Fruit fly (Drosophila melanogaster) whole organism, embryonic: ENCODE measurements around the gene CG17778.
A peak's percentile ranks its signal among the peaks of the same experiment; 100 is the strongest.

Source experiments
- Bdp1 ChIP-seq: fragments of 200-800 bp; sonication (Bioruptor generic); optimal IDR thresholded peaks from 3 replicates; lab custom pipeline; 2016; ENCODE audit warnings: missing biosample characterization, missing genetic modification characterization
- CG10147 ChIP-seq: fragments of 200-800 bp; sonication (Bioruptor generic); optimal IDR thresholded peaks from 2 replicates; lab custom pipeline; 2019; ENCODE audit warnings: missing biosample characterization, mild to moderate bottlenecking, missing genetic modification characterization, moderate library complexity
- CG11696 ChIP-seq: fragments of 200-800 bp; sonication (Bioruptor generic); IDR thresholded peaks from 2 replicates; pipeline ENCODE4 v1.3.6; 2022; ENCODE audit warnings: missing biosample characterization, missing genetic modification characterization
- CG11723 ChIP-seq: fragments of 200-800 bp; sonication (Bioruptor generic); optimal IDR thresholded peaks from 2 replicates; lab custom pipeline; 2017; ENCODE audit warnings: missing biosample characterization, mild to moderate bottlenecking, missing genetic modification characterization
- CG12155 ChIP-seq: fragments of 200-800 bp; sonication (Bioruptor generic); optimal IDR thresholded peaks from 3 replicates; lab custom pipeline; 2016; ENCODE audit warnings: missing biosample characterization, missing genetic modification characterization
- CG12744 ChIP-seq: fragments of 200-800 bp; sonication (Bioruptor generic); optimal IDR thresholded peaks from 2 replicates; lab custom pipeline; 2016; ENCODE audit warnings: missing biosample characterization, missing genetic modification characterization
- CG13296 ChIP-seq: fragments of 200-800 bp; sonication (Bioruptor generic); optimal IDR thresholded peaks from 3 replicates; lab custom pipeline; 2018; ENCODE audit warnings: missing biosample characterization, mild to moderate bottlenecking, missing genetic modification characterization
- CG14014 ChIP-seq: fragments of 200-800 bp; sonication (Bioruptor generic); IDR thresholded peaks from 2 replicates; pipeline ENCODE4 v1.3.6; 2022; ENCODE audit warnings: missing biosample characterization, missing genetic modification characterization
- CG1792 ChIP-seq: fragments of 200-800 bp; sonication (Bioruptor generic); optimal IDR thresholded peaks from 2 replicates; lab custom pipeline; 2016; ENCODE audit warnings: missing biosample characterization, missing genetic modification characterization
- CG2712 ChIP-seq: fragments of 200-800 bp; optimal IDR thresholded peaks from 3 replicates; lab custom pipeline; 2019; ENCODE audit warnings: missing biosample characterization, mild to moderate bottlenecking, missing genetic modification characterization, moderate library complexity
- CG30020 ChIP-seq: fragments of 200-800 bp; optimal IDR thresholded peaks from 2 replicates; lab custom pipeline; 2019; ENCODE audit warnings: missing biosample characterization, mild to moderate bottlenecking, missing genetic modification characterization, moderate library complexity
- CG31441 ChIP-seq: fragments of 200-800 bp; sonication (Bioruptor generic); IDR thresholded peaks from 2 replicates; pipeline ENCODE4 v1.3.6; 2022; ENCODE audit warnings: missing biosample characterization, missing genetic modification characterization
- CG43689 ChIP-seq: fragments of 200-800 bp; sonication (Bioruptor generic); IDR thresholded peaks from 2 replicates; pipeline ENCODE4 v1.3.6; 2022; ENCODE audit warnings: missing biosample characterization, missing genetic modification characterization
- CG4617 ChIP-seq: fragments of 200-800 bp; sonication (Bioruptor generic); optimal IDR thresholded peaks from 3 replicates; lab custom pipeline; 2016; ENCODE audit warnings: missing biosample characterization, missing genetic modification characterization, borderline replicate concordance
- CG4854 ChIP-seq: fragments of 200-800 bp; sonication (Bioruptor generic); optimal IDR thresholded peaks from 2 replicates; lab custom pipeline; 2016; ENCODE audit warnings: missing biosample characterization, missing genetic modification characterization, inconsistent platforms
- CG6683 ChIP-seq: fragments of 200-800 bp; sonication (Bioruptor generic); optimal IDR thresholded peaks from 2 replicates; lab custom pipeline; 2017; ENCODE audit warnings: missing biosample characterization, mild to moderate bottlenecking, missing genetic modification characterization, missing genetic modification reagents
- CG6791 ChIP-seq: fragments of 200-800 bp; sonication (Bioruptor generic); IDR thresholded peaks from 3 replicates; pipeline ENCODE4 v1.3.6; 2022; ENCODE audit warnings: missing biosample characterization, missing genetic modification characterization; ENCODE audit not compliant: partially characterized antibody
- CG8924 ChIP-seq: fragments of 200-800 bp; optimal IDR thresholded peaks from 3 replicates; lab custom pipeline; 2019; ENCODE audit warnings: missing biosample characterization, mild to moderate bottlenecking, missing genetic modification characterization, moderate library complexity
- CG9609 ChIP-seq: fragments of 200-800 bp; sonication (Bioruptor generic); optimal IDR thresholded peaks from 3 replicates; lab custom pipeline; 2016; ENCODE audit warnings: missing biosample characterization, missing genetic modification characterization
- CG9817 ChIP-seq: fragments of 200-800 bp; sonication (Bioruptor generic); optimal IDR thresholded peaks from 2 replicates; lab custom pipeline; 2018; ENCODE audit warnings: missing biosample characterization, mild to moderate bottlenecking, missing genetic modification characterization, moderate library complexity
- CrebB ChIP-seq: fragments of 200-800 bp; sonication (Bioruptor generic); optimal IDR thresholded peaks from 3 replicates; lab custom pipeline; 2018; ENCODE audit warnings: missing biosample characterization, mild to moderate bottlenecking, missing genetic modification characterization
- Dad ChIP-seq: fragments of 200-800 bp; sonication (Bioruptor generic); optimal IDR thresholded peaks from 3 replicates; lab custom pipeline; 2016; ENCODE audit warnings: missing biosample characterization, missing genetic modification characterization
- Dek ChIP-seq: fragments of 200-800 bp; sonication (Bioruptor generic); optimal IDR thresholded peaks from 3 replicates; lab custom pipeline; 2019; ENCODE audit warnings: missing biosample characterization, mild to moderate bottlenecking, missing genetic modification characterization, moderate library complexity
- Eip74EF ChIP-seq, 2 experiments: fragments of 200-800 bp in 1 of 2; fragments of >200 bp in 1 of 2; sonication (Bioruptor generic) in 1 of 2; optimal IDR thresholded peaks; 2 replicates each; lab custom pipeline; 2017 to 2019; ENCODE audit warnings: missing biosample characterization in 2 of 2, missing genetic modification characterization in 2 of 2, mild to moderate bottlenecking in 1 of 2, moderate library complexity in 1 of 2
- Elba2 ChIP-seq: fragments of 200-800 bp; sonication (Bioruptor generic); optimal IDR thresholded peaks from 3 replicates; lab custom pipeline; 2016; ENCODE audit warnings: missing biosample characterization, missing genetic modification characterization
- HLHmδ ChIP-seq: fragments of 200-800 bp; sonication (Bioruptor generic); optimal IDR thresholded peaks from 2 replicates; lab custom pipeline; 2018; ENCODE audit warnings: missing biosample characterization, mild to moderate bottlenecking, missing genetic modification characterization, moderate library complexity
- Hand ChIP-seq: fragments of 200-800 bp; sonication (Bioruptor generic); optimal IDR thresholded peaks from 2 replicates; lab custom pipeline; 2017; ENCODE audit warnings: mild to moderate bottlenecking, missing biosample characterization, missing genetic modification reagents, missing genetic modification characterization
- Hmr ChIP-seq: fragments of 200-800 bp; sonication (Bioruptor generic); optimal IDR thresholded peaks from 3 replicates; lab custom pipeline; 2017; ENCODE audit warnings: mild to moderate bottlenecking, missing biosample characterization, missing genetic modification reagents, missing genetic modification characterization
- Kr ChIP-seq: fragments of 200-800 bp; sonication (Bioruptor generic); optimal IDR thresholded peaks from 2 replicates; lab custom pipeline; 2017; ENCODE audit warnings: missing biosample characterization, mild to moderate bottlenecking, missing genetic modification characterization
- Med ChIP-seq: fragments of 200-800 bp; sonication (Bioruptor generic); peaks from one replicate; lab custom pipeline; 2016; ENCODE audit warnings: missing biosample characterization, missing genetic modification characterization, mild to moderate bottlenecking, inconsistent platforms, moderate library complexity
- NC2α ChIP-seq: fragments of 200-800 bp; sonication (Bioruptor generic); optimal IDR thresholded peaks from 2 replicates; lab custom pipeline; 2016; ENCODE audit warnings: missing biosample characterization, missing genetic modification characterization
- NfI ChIP-seq: fragments of 200-800 bp; sonication (Bioruptor generic); optimal IDR thresholded peaks from 3 replicates; lab custom pipeline; 2018; ENCODE audit warnings: missing biosample characterization, mild to moderate bottlenecking, missing genetic modification characterization, moderate library complexity
- Pdp1 ChIP-seq, 2 experiments: fragments of 200-800 bp; sonication (Bioruptor generic); optimal IDR thresholded peaks; 3 replicates each; lab custom pipeline; 2016; ENCODE audit warnings: missing biosample characterization in 2 of 2, missing genetic modification characterization in 2 of 2, mild to moderate bottlenecking in 1 of 2, moderate library complexity in 1 of 2
- Poxn ChIP-seq: fragments of 200-800 bp; sonication (Bioruptor generic); IDR thresholded peaks from 2 replicates; pipeline ENCODE4 v1.3.6; 2022; ENCODE audit warnings: missing biosample characterization, missing genetic modification characterization
- Taf1 ChIP-seq: fragments of 200-800 bp; sonication (Bioruptor generic); IDR thresholded peaks from 2 replicates; pipeline ENCODE4 v1.3.6; 2022; ENCODE audit warnings: missing biosample characterization, missing genetic modification characterization
- Xbp1 ChIP-seq: fragments of 200-800 bp; sonication (Bioruptor generic); optimal IDR thresholded peaks from 3 replicates; lab custom pipeline; 2016; ENCODE audit warnings: missing biosample characterization, mild to moderate bottlenecking, missing genetic modification characterization
- ase ChIP-seq: fragments of 200-800 bp; sonication (Bioruptor generic); IDR thresholded peaks from 3 replicates; pipeline ENCODE4 v1.3.6; 2022; ENCODE audit warnings: missing biosample characterization, missing genetic modification characterization
- crol ChIP-seq: fragments of 200-800 bp; sonication (Bioruptor generic); IDR thresholded peaks from 2 replicates; pipeline ENCODE4 v1.3.6; 2022; ENCODE audit warnings: missing biosample characterization, missing genetic modification characterization
- dpn ChIP-seq, 2 experiments: fragments of 200-800 bp; sonication (Bioruptor generic); optimal IDR thresholded peaks; 3 replicates each; lab custom pipeline; 2016; ENCODE audit warnings: missing biosample characterization in 2 of 2, missing genetic modification characterization in 2 of 2
- lola ChIP-seq, 3 experiments: fragments of >200 bp in 2 of 3; fragments of 200-800 bp in 1 of 3; sonication (Bioruptor generic) in 1 of 3; optimal IDR thresholded peaks; 2 replicates each; lab custom pipeline; 2017 to 2019; ENCODE audit warnings: missing biosample characterization in 3 of 3, missing genetic modification characterization in 3 of 3, mild to moderate bottlenecking in 1 of 3, moderate library complexity in 1 of 3
- nau ChIP-seq: fragments of 200-800 bp; sonication (Bioruptor generic); optimal IDR thresholded peaks from 3 replicates; lab custom pipeline; 2017; ENCODE audit warnings: missing biosample characterization, mild to moderate bottlenecking, missing genetic modification characterization, missing genetic modification reagents
- prd ChIP-seq, 3 experiments: fragments of >200 bp in 2 of 3; fragments of 200-800 bp in 1 of 3; sonication (Bioruptor generic) in 1 of 3; optimal IDR thresholded peaks in 2 of 3; IDR thresholded peaks in 1 of 3; 2 replicates in 2 of 3; 3 replicates in 1 of 3; pipeline versions ENCODE4 v1.3.6 to Lab custom; 2017 to 2022; ENCODE audit warnings: missing biosample characterization in 1 of 3, missing genetic modification characterization in 1 of 3
- rib ChIP-seq: fragments of 200-800 bp; sonication (Bioruptor generic); IDR thresholded peaks from 2 replicates; pipeline ENCODE4 v1.3.6; 2022; ENCODE audit warnings: missing biosample characterization, missing genetic modification characterization
- run ChIP-seq: fragments of 200-800 bp; sonication (Bioruptor generic); optimal IDR thresholded peaks from 3 replicates; lab custom pipeline; 2018; ENCODE audit warnings: missing biosample characterization, mild to moderate bottlenecking, missing genetic modification characterization
- sd ChIP-seq: fragments of 200-800 bp; sonication (Bioruptor generic); optimal IDR thresholded peaks from 3 replicates; lab custom pipeline; 2018; ENCODE audit warnings: missing biosample characterization, mild to moderate bottlenecking, missing genetic modification characterization, moderate library complexity
- trh ChIP-seq: fragments of 200-800 bp; sonication (Bioruptor generic); optimal IDR thresholded peaks from 2 replicates; lab custom pipeline; 2016; ENCODE audit warnings: missing biosample characterization, missing genetic modification characterization
- usp ChIP-seq: fragments of >200 bp; optimal IDR thresholded peaks from 2 replicates; lab custom pipeline; 2017; ENCODE audit warnings: missing biosample characterization, missing genetic modification characterization
- vfl ChIP-seq: fragments of 200-800 bp; sonication (Bioruptor generic); optimal IDR thresholded peaks from 2 replicates; lab custom pipeline; 2016; ENCODE audit warnings: missing biosample characterization, missing genetic modification characterization

Gene CG17778

dm6 chrX:522357-523043 lies 28.1 kb downstream of the CG17778 start (continued):
- TF ChIP-seq Eip74EF (GFP tag; optimal IDR thresholded peaks at IDR 0.05; lab: Kevin White, UChicago), result peak in 1 of 2 experiments; percentile 22
- peak; percentile 72 for TF ChIP-seq CG1792
- TF ChIP-seq HLHmδ (GFP tag; lab: Kevin White, UChicago), result peak; percentile 83
- no peak for TF ChIP-seq Elba2
- TF ChIP-seq CG11723 (GFP tag; lab: Kevin White, UChicago), result peak; percentile 84
- TF ChIP-seq CG12155 (GFP tag; lab: Kevin White, UChicago), result peak; percentile 85
- peak; percentile 60 for TF ChIP-seq trh (GFP tag; lab: Kevin White, UChicago)
- peak; percentile 76; the same call in 2 of the 3 replicates for TF ChIP-seq ase (GFP tag; lab: Robert Waterston, UW)
- TF ChIP-seq rib (GFP tag; lab: Robert Waterston, UW), result peak; percentile 92
- TF ChIP-seq CG30020 (tag; lab: Kevin White, UChicago), result no peak
- no peak for TF ChIP-seq prd (optimal IDR thresholded peaks at IDR 0.05; lab: Kevin White, UChicago)
- peak; percentile 88 for TF ChIP-seq prd (GFP tag; IDR thresholded peaks at IDR 0.05; lab: Robert Waterston, UW)
- peak; percentile 78 for TF ChIP-seq CG8924 (tag; lab: Kevin White, UChicago)
- TF ChIP-seq CG6683 (GFP tag; lab: Kevin White, UChicago), result peak; percentile 55
- peak; percentile 79 for TF ChIP-seq CG43689
- peak; percentile 63 for TF ChIP-seq CG11696
- peak; percentile 83 to 87 for TF ChIP-seq Pdp1 (GFP tag; optimal IDR thresholded peaks at IDR 0.05; lab: Kevin White, UChicago)
- no peak for TF ChIP-seq run (tag; lab: Kevin White, UChicago)
- peak; percentile 80 for TF ChIP-seq Dad (GFP tag; lab: Kevin White, UChicago)
- TF ChIP-seq CG4854 (GFP tag; lab: Kevin White, UChicago), result peak; percentile 56
- TF ChIP-seq NfI (GFP tag; lab: Kevin White, UChicago), result peak; percentile 88
- TF ChIP-seq Bdp1 (GFP tag; lab: Kevin White, UChicago), result peak; percentile 66
- TF ChIP-seq lola (GFP tag; optimal IDR thresholded peaks at IDR 0.05; lab: Kevin White, UChicago), result peak in 1 of 3 experiments; percentile 4
- TF ChIP-seq usp (GFP tag; lab: Kevin White, UChicago), result no peak
- TF ChIP-seq Hmr, result peak; percentile 89
- peak; percentile 76 for TF ChIP-seq crol (GFP tag; lab: Robert Waterston, UW)
- TF ChIP-seq CG2712 (tag; lab: Kevin White, UChicago), result peak; percentile 74
- peak; percentile 17 for TF ChIP-seq NC2α (GFP tag; lab: Kevin White, UChicago)
- peak; percentile 85 for TF ChIP-seq sd (tag; lab: Kevin White, UChicago)
- TF ChIP-seq vfl (GFP tag; lab: Kevin White, UChicago), result peak; percentile 88
- TF ChIP-seq CG13296 (GFP tag; lab: Kevin White, UChicago), result peak; percentile 87
- TF ChIP-seq dpn (GFP tag; optimal IDR thresholded peaks at IDR 0.05; lab: Kevin White, UChicago), result peak; percentile 91 to 92
- TF ChIP-seq Poxn (GFP tag; lab: Robert Waterston, UW), result no peak
- TF ChIP-seq CG12744 (GFP tag; lab: Kevin White, UChicago), result peak; percentile 71
- TF ChIP-seq CG14014, result peak; percentile 91
- peak; percentile 85 for TF ChIP-seq CG9609 (GFP tag; lab: Kevin White, UChicago)
- TF ChIP-seq CG31441, result peak; percentile 30; the same call in 1 of the 2 replicates
- TF ChIP-seq Kr (GFP tag; lab: Kevin White, UChicago), result peak; percentile 10
- peak; percentile 58 for TF ChIP-seq CG10147 (GFP tag; lab: Kevin White, UChicago)
- TF ChIP-seq CG4617 (GFP tag; lab: Kevin White, UChicago), result peak; percentile 38
- peak; percentile 85 for TF ChIP-seq Taf1 (GFP tag; lab: Robert Waterston, UW)
- peak; percentile 79 for TF ChIP-seq CrebB (tag; lab: Kevin White, UChicago)
- peak; percentile 80 for TF ChIP-seq Dek (tag; lab: Kevin White, UChicago)
- peak; percentile 99 for TF ChIP-seq Med (GFP tag; lab: Kevin White, UChicago)
- peak; percentile 88 for TF ChIP-seq Xbp1 (GFP tag; lab: Kevin White, UChicago)
- no peak for TF ChIP-seq CG6791 (GFP tag; lab: Robert Waterston, UW)
- TF ChIP-seq CG9817 (tag; lab: Kevin White, UChicago), result peak; percentile 87
- peak; percentile 41 for TF ChIP-seq nau (GFP tag; lab: Kevin White, UChicago)
- TF ChIP-seq Hand, result peak; percentile 81
